Fruit fly (Drosophila melanogaster) whole organism, pupa: ENCODE data around the gene Klp10A.

ENCODE experiments used
- CG10348 ChIP-seq: fragments of 200-800 bp; sonication (Bioruptor generic); IDR thresholded peaks from 2 replicates; pipeline ENCODE4 v1.3.6; 2022; ENCODE audit warnings: missing biosample characterization, missing genetic modification characterization
- CG12605 ChIP-seq: fragments of 200-800 bp; sonication (Bioruptor generic); IDR thresholded peaks from 2 replicates; pipeline ENCODE4 v1.3.6; 2022; ENCODE audit warnings: missing biosample characterization, missing genetic modification characterization
- CG13204 ChIP-seq: fragments of 200-800 bp; sonication (Bioruptor generic); optimal IDR thresholded peaks from 2 replicates; lab custom pipeline; 2018; ENCODE audit warnings: missing biosample characterization, mild to moderate bottlenecking, missing genetic modification characterization, moderate library complexity
- CG14655 ChIP-seq: fragments of 200-800 bp; sonication (Bioruptor generic); optimal IDR thresholded peaks from 3 replicates; lab custom pipeline; 2017; ENCODE audit warnings: mild to moderate bottlenecking, missing biosample characterization, missing genetic modification reagents, missing genetic modification characterization
- CG15710 ChIP-seq: fragments of 200-800 bp; sonication (Bioruptor generic); optimal IDR thresholded peaks from 2 replicates; lab custom pipeline; 2018; ENCODE audit warnings: missing biosample characterization, mild to moderate bottlenecking, missing genetic modification characterization, moderate library complexity
- CG17806 ChIP-seq: fragments of 200-800 bp; sonication (Bioruptor generic); optimal IDR thresholded peaks from 2 replicates; lab custom pipeline; 2018; ENCODE audit warnings: missing biosample characterization, mild to moderate bottlenecking, missing genetic modification characterization, moderate library complexity
- CG32121 ChIP-seq: fragments of 200-800 bp; sonication (Bioruptor generic); IDR thresholded peaks from 2 replicates; pipeline ENCODE4 v1.3.6; 2022; ENCODE audit warnings: missing biosample characterization, missing genetic modification characterization
- CG34367 ChIP-seq: fragments of 200-800 bp; sonication (Bioruptor generic); optimal IDR thresholded peaks from 2 replicates; lab custom pipeline; 2018; ENCODE audit warnings: missing biosample characterization, mild to moderate bottlenecking, missing genetic modification characterization
- CG4496 ChIP-seq: fragments of 200-800 bp; sonication (Bioruptor generic); IDR thresholded peaks from 3 replicates; pipeline ENCODE4 v1.3.6; 2022; ENCODE audit warnings: missing biosample characterization, missing genetic modification characterization
- CG8159 ChIP-seq: fragments of 200-800 bp; sonication (Bioruptor generic); optimal IDR thresholded peaks from 3 replicates; lab custom pipeline; 2018; ENCODE audit warnings: missing biosample characterization, mild to moderate bottlenecking, missing genetic modification characterization, moderate library complexity
- CG8301 ChIP-seq: fragments of 200-800 bp; sonication (Bioruptor generic); optimal IDR thresholded peaks from 2 replicates; lab custom pipeline; 2018; ENCODE audit warnings: missing biosample characterization, mild to moderate bottlenecking, missing genetic modification characterization
- CG9948 ChIP-seq: fragments of 200-800 bp; sonication (Bioruptor generic); optimal IDR thresholded peaks from 2 replicates; lab custom pipeline; 2018; ENCODE audit warnings: missing biosample characterization, mild to moderate bottlenecking, missing genetic modification characterization, moderate library complexity
- D1 ChIP-seq: fragments of 200-800 bp; sonication (Bioruptor generic); optimal IDR thresholded peaks from 2 replicates; lab custom pipeline; 2018; ENCODE audit warnings: missing biosample characterization, mild to moderate bottlenecking, missing genetic modification characterization, moderate library complexity
- EcR ChIP-seq: fragments of 200-800 bp; sonication (Bioruptor generic); optimal IDR thresholded peaks from 3 replicates; lab custom pipeline; 2019; ENCODE audit warnings: missing biosample characterization, missing genetic modification characterization, mild to moderate bottlenecking, moderate library complexity, missing genetic modification reagents
- Ets98B ChIP-seq: fragments of 200-800 bp; sonication (Bioruptor generic); IDR thresholded peaks from 2 replicates; pipeline ENCODE4 v1.3.6; 2022; ENCODE audit warnings: missing biosample characterization, missing genetic modification characterization
- Pif1A ChIP-seq: fragments of 200-800 bp; sonication (Bioruptor generic); optimal IDR thresholded peaks from 3 replicates; lab custom pipeline; 2016; ENCODE audit warnings: missing biosample characterization, missing genetic modification characterization
- Pif1B ChIP-seq: fragments of 200-800 bp; sonication (Bioruptor generic); optimal IDR thresholded peaks from 3 replicates; lab custom pipeline; 2016; ENCODE audit warnings: missing biosample characterization, missing genetic modification characterization
- Snoo ChIP-seq: fragments of 200-800 bp; sonication (Bioruptor generic); optimal IDR thresholded peaks from 3 replicates; lab custom pipeline; 2017; ENCODE audit warnings: missing biosample characterization, mild to moderate bottlenecking, missing genetic modification characterization, inconsistent platforms
- fd96Ca ChIP-seq: fragments of 200-800 bp; sonication (Bioruptor generic); IDR thresholded peaks from 3 replicates; pipeline ENCODE4 v1.3.6; 2022; ENCODE audit warnings: missing biosample characterization, missing genetic modification characterization
- gl ChIP-seq: fragments of 200-800 bp; sonication (Bioruptor generic); optimal IDR thresholded peaks from 2 replicates; lab custom pipeline; 2018; ENCODE audit warnings: missing biosample characterization, mild to moderate bottlenecking, missing genetic modification characterization
- rn ChIP-seq: fragments of 200-800 bp; sonication (Bioruptor generic); IDR thresholded peaks from 2 replicates; pipeline ENCODE4 v1.3.6; 2022; ENCODE audit warnings: missing biosample characterization, missing genetic modification characterization

Gene Klp10A

dm6 chrX:11155808-11156589 lies 19.1 kb upstream of the Klp10A start:
- no peak for TF ChIP-seq CG14655 (GFP tag; lab: Kevin White, UChicago)
- no peak for TF ChIP-seq CG13204
- peak; percentile 4 for TF ChIP-seq CG15710 (tag; lab: Kevin White, UChicago)
- TF ChIP-seq CG17806 (tag; lab: Kevin White, UChicago) = no peak
- TF ChIP-seq CG12605 (GFP tag; lab: Robert Waterston, UW) = no peak
- no peak for TF ChIP-seq gl (tag; lab: Kevin White, UChicago)
- TF ChIP-seq EcR (GFP tag; lab: Kevin White, UChicago) = no peak
- TF ChIP-seq CG10348 = no peak
- no peak for TF ChIP-seq D1 (tag; lab: Kevin White, UChicago)
- TF ChIP-seq CG34367 (tag; lab: Kevin White, UChicago) = peak; percentile 6
- peak; percentile 37 for TF ChIP-seq CG8159 (tag; lab: Kevin White, UChicago)
- no peak for TF ChIP-seq fd96Ca (GFP tag; lab: Robert Waterston, UW)
- peak; percentile 17 for TF ChIP-seq CG9948 (tag; lab: Kevin White, UChicago)
- no peak for TF ChIP-seq CG4496
- no peak for TF ChIP-seq CG32121 (GFP tag; lab: Robert Waterston, UW)
- TF ChIP-seq Pif1A (GFP tag; lab: Kevin White, UChicago) = peak; percentile 13
- TF ChIP-seq Snoo (tag; lab: Kevin White, UChicago) = no peak

DNA sequence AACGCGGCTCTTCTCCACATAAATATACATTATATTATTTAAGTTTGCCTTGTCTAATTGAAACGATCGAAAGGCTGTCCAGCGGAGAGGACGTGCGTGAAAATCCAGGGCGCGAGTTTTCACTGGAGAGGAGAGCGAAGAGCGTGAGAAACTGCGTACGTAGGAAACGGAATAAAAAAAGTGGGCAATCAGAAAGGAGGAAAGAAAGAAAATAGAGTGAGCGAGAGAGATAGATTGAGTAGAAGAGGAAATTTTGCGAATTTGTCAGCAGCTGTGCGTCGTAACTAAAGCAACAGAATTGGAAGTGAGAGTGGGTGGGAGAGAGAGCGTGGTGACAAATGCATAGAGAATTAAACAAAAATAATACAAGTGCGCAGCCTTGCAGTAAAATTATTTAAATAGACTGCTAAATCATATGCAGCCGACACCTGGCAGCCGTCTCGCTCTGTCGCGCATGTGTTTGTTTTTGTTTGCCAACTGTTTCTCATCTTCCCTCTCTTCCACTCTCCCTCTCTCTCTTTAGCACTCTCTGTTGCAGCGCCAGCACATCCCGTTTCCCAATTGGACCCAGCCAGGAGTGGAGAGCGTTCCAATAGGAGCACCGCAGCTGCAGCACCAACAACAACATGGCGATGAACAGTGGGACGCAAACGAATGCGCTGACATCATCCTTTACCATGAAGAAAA lies 17.7 kb upstream of the Klp10A start:
- no peak for TF ChIP-seq EcR (GFP tag; lab: Kevin White, UChicago)
- no peak for TF ChIP-seq CG17806 (tag; lab: Kevin White, UChicago)
- peak; percentile 46; the same call in 1 of the 3 replicates for TF ChIP-seq CG4496
- TF ChIP-seq gl (tag; lab: Kevin White, UChicago) = no peak
- TF ChIP-seq CG15710 (tag; lab: Kevin White, UChicago) = no peak
- TF ChIP-seq Ets98B (GFP tag; lab: Robert Waterston, UW) = no peak; the same call in 1 of the 2 replicates
- TF ChIP-seq CG12605 (GFP tag; lab: Robert Waterston, UW) = 0 out of 2 replicates have a peak, but pooled peaks have one; percentile 11
- peak; percentile 25; the same call in 1 of the 3 replicates for TF ChIP-seq fd96Ca (GFP tag; lab: Robert Waterston, UW)
- no peak for TF ChIP-seq CG8301
- peak; percentile 4 for TF ChIP-seq CG14655 (GFP tag; lab: Kevin White, UChicago)
- peak; percentile 7 for TF ChIP-seq Pif1B
- TF ChIP-seq CG13204 = peak; percentile 45

dm6 chrX:11153826-11154510 lies 17.1 kb upstream of the Klp10A start, which contains the start of the genes rtv and Dlic:
Gene rtv, minus strand, starts transcription at chrX:11153990.
Gene Dlic, plus strand, starts transcription at chrX:11154421.
- TF ChIP-seq CG4496 (no peak), Pif1B (no peak), CG9948 (tag; lab: Kevin White, UChicago) (no peak), Snoo (tag; lab: Kevin White, UChicago) (no peak), D1 (tag; lab: Kevin White, UChicago) (no peak), rn (no peak), CG12605 (GFP tag; lab: Robert Waterston, UW) (no peak), CG32121 (GFP tag; lab: Robert Waterston, UW) (no peak), fd96Ca (GFP tag; lab: Robert Waterston, UW) (no peak), CG17806 (tag; lab: Kevin White, UChicago) (no peak), CG8301 (no peak), gl (tag; lab: Kevin White, UChicago) (no peak), CG10348 (no peak)

- no peak for TF ChIP-seq CG9948 (tag; lab: Kevin White, UChicago)
- TF ChIP-seq CG13204 = no peak
- TF ChIP-seq CG4496 = no peak
- no peak for TF ChIP-seq CG32121 (GFP tag; lab: Robert Waterston, UW)
- TF ChIP-seq Snoo (tag; lab: Kevin White, UChicago) = no peak
- no peak for TF ChIP-seq Pif1B
- peak; percentile 16 for TF ChIP-seq EcR (GFP tag; lab: Kevin White, UChicago)
These were observed 16.5 kb upstream of the Klp10A start for dm6 chrX:11153413-11153812.

- TF ChIP-seq CG32121 (GFP tag; lab: Robert Waterston, UW) = 0 out of 2 replicates have a peak, but pooled peaks have one; percentile 33
- TF ChIP-seq fd96Ca (GFP tag; lab: Robert Waterston, UW) = 0 out of 3 replicates have a peak, but pooled peaks have one; percentile 37
- TF ChIP-seq D1 (tag; lab: Kevin White, UChicago) = no peak
- no peak for TF ChIP-seq Snoo (tag; lab: Kevin White, UChicago)
- TF ChIP-seq CG8159 (tag; lab: Kevin White, UChicago) = peak; percentile 4
- peak; percentile 52; the same call in 1 of the 3 replicates for TF ChIP-seq CG4496
- no peak for TF ChIP-seq rn
These were observed 12.3 kb upstream of the Klp10A start, which contains the start of gene Lint-1 for dm6 chrX:11149201-11149600. Gene Lint-1, plus strand, starts transcription at chrX:11149323.
